Fruit fly (Drosophila melanogaster): ENCODE data around the gene RFeSP.

The RFeSP gene

DNA sequence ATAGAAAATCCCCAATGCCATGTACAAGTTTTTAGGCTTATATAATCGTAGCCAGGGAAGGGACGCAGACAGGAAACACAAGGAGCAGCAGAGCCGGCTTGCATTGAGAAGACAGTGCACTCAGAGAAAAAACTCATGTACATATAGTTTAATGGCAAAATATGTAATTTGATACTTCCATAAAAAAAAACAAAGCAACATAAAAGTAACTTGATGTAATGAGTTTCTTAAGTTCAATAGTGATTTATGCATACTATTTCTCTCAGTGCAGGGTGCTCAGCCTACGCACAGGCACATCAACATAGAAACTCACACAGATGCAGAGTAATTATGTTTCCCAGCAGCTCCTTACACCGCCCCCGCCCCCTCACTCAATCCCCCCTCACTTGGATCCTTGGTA is 6.8 kb upstream of the RFeSP start (continued):
- TF ChIP-seq CG4854 (GFP tag; optimal IDR thresholded peaks at IDR 0.05): peak; percentile 1
- no peak for TF ChIP-seq gcm2 (GFP tag; optimal IDR thresholded peaks at IDR 0.05)
- no peak for TF ChIP-seq NK7.1 (GFP tag; optimal IDR thresholded peaks at IDR 0.05)
- TF ChIP-seq CG4282 (GFP tag; optimal IDR thresholded peaks at IDR 0.05): no peak
- TF ChIP-seq CG13624 (GFP tag; optimal IDR thresholded peaks at IDR 0.05): peak; percentile 66
- peak; percentile 46 for TF ChIP-seq CG12071 (GFP tag; optimal IDR thresholded peaks at IDR 0.05)
- peak; percentile 75 for TF ChIP-seq caup (GFP tag; optimal IDR thresholded peaks at IDR 0.05; ENCODE audit: severe bottlenecking)
- peak; percentile 23 for TF ChIP-seq gsb-n (tag; optimal IDR thresholded peaks at IDR 0.05)
- TF ChIP-seq Blimp-1 (GFP tag; optimal IDR thresholded peaks at IDR 0.05): peak; percentile 49
- TF ChIP-seq pum (GFP tag; optimal IDR thresholded peaks at IDR 0.05): peak; percentile 24
- no peak for TF ChIP-seq CG15696 (tag; optimal IDR thresholded peaks at IDR 0.05)
- peak; percentile 29 for TF ChIP-seq vfl (GFP tag; optimal IDR thresholded peaks at IDR 0.05)
- TF ChIP-seq ATbp (GFP tag; optimal IDR thresholded peaks at IDR 0.05): peak; percentile 71
- peak; percentile 29 for TF ChIP-seq Ravus (GFP tag; IDR thresholded peaks at IDR 0.05)
- peak; percentile 32 for TF ChIP-seq CG1233 (GFP tag; optimal IDR thresholded peaks at IDR 0.05)
- TF ChIP-seq ash1 (GFP tag; optimal IDR thresholded peaks at IDR 0.05): no peak
- TF ChIP-seq zen (tag; optimal IDR thresholded peaks at IDR 0.05): no peak
- TF ChIP-seq CG9437 (GFP tag; optimal IDR thresholded peaks at IDR 0.05): peak; percentile 39
- TF ChIP-seq CG10979 (tag; optimal IDR thresholded peaks at IDR 0.05): peak; percentile 44
- no peak for TF ChIP-seq knrl (GFP tag; IDR thresholded peaks at IDR 0.05; ENCODE audit: partially characterized antibody)
- no peak for TF ChIP-seq CG15073 (GFP tag; optimal IDR thresholded peaks at IDR 0.05)
- 0 out of 2 replicates have a peak, but pooled peaks have one; percentile 35 for TF ChIP-seq gt (GFP tag; IDR thresholded peaks at IDR 0.05)
- peak; percentile 55 for TF ChIP-seq wdn (GFP tag; IDR thresholded peaks at IDR 0.05)
- TF ChIP-seq ab (GFP tag; optimal IDR thresholded peaks at IDR 0.05): no peak
- TF ChIP-seq Meics (GFP tag; optimal IDR thresholded peaks at IDR 0.05): peak; percentile 77
- TF ChIP-seq CG3726 (GFP tag; IDR thresholded peaks at IDR 0.05): peak; percentile 46; the same call in 1 of the 3 replicates
- peak; percentile 1 for TF ChIP-seq CG12744 (GFP tag; optimal IDR thresholded peaks at IDR 0.05)
- peak; percentile 63 for TF ChIP-seq PHDP (tag; optimal IDR thresholded peaks at IDR 0.05)
- TF ChIP-seq Rx (GFP tag; IDR thresholded peaks at IDR 0.05): peak; percentile 56; the same call in 1 of the 2 replicates
- peak; percentile 50 for TF ChIP-seq CG8924 (tag; optimal IDR thresholded peaks at IDR 0.05)
- peak; percentile 53 for TF ChIP-seq Mes4 (GFP tag; optimal IDR thresholded peaks at IDR 0.05)
- TF ChIP-seq CG18619 (GFP tag; optimal IDR thresholded peaks at IDR 0.05): peak; percentile 62
- TF ChIP-seq CG6254 (GFP tag; optimal IDR thresholded peaks at IDR 0.05): no peak
- peak; percentile 48; the same call in 1 of the 3 replicates for TF ChIP-seq CG17361 (GFP tag; IDR thresholded peaks at IDR 0.05)
- no peak for TF ChIP-seq br (optimal IDR thresholded peaks at IDR 0.05)
- TF ChIP-seq CG30431 (GFP tag; optimal IDR thresholded peaks at IDR 0.05): peak; percentile 20
- TF ChIP-seq ind (GFP tag; optimal IDR thresholded peaks at IDR 0.05): peak; percentile 64
- TF ChIP-seq usp (GFP tag; optimal IDR thresholded peaks at IDR 0.05): no peak
- TF ChIP-seq E2f2 (GFP tag; IDR thresholded peaks at IDR 0.05): peak; percentile 41; the same call in 1 of the 2 replicates
- peak; percentile 48; the same call in 1 of the 2 replicates for TF ChIP-seq Nf-YA (GFP tag; IDR thresholded peaks at IDR 0.05)
- peak; percentile 68 for TF ChIP-seq CoRest (tag; optimal IDR thresholded peaks at IDR 0.05)
- TF ChIP-seq ssp (GFP tag; IDR thresholded peaks at IDR 0.05): peak; percentile 50; the same call in 1 of the 2 replicates
- TF ChIP-seq CG12219 (GFP tag; optimal IDR thresholded peaks at IDR 0.05): peak; percentile 46
- TF ChIP-seq yki (optimal IDR thresholded peaks at IDR 0.05): no peak
- TF ChIP-seq CG34422 (GFP tag; IDR thresholded peaks at IDR 0.05): peak; percentile 52; the same call in 1 of the 3 replicates
- no peak for TF ChIP-seq z (GFP tag; IDR thresholded peaks at IDR 0.05)
- peak; percentile 71 for TF ChIP-seq Hsf (GFP tag; optimal IDR thresholded peaks at IDR 0.05)
- peak; percentile 34 for TF ChIP-seq CG12299 (tag; optimal IDR thresholded peaks at IDR 0.05)
- TF ChIP-seq toy (GFP tag; IDR thresholded peaks at IDR 0.05): no peak
- no peak for TF ChIP-seq en (GFP tag; optimal IDR thresholded peaks at IDR 0.05)
- peak; percentile 20; the same call in 1 of the 2 replicates for TF ChIP-seq Poxn (GFP tag; IDR thresholded peaks at IDR 0.05)
- peak; percentile 52 for TF ChIP-seq CG15514 (GFP tag; optimal IDR thresholded peaks at IDR 0.05)

Measured in whole organism, embryonic.